Fruit fly (Drosophila melanogaster) S2 (cell line): Measurements from ENCODE around the gene TwdlH.

Experiments used
- CG8478 ChIP-seq: fragments of >200 bp; optimal IDR thresholded peaks from 2 replicates; lab custom pipeline; 2018
- CTCF ChIP-seq, 2 experiments: fragments of >200 bp; optimal IDR thresholded peaks; 2 replicates each; lab custom pipeline; 2018

dm6 chr3R:26639503-26640075 is 6.1 kb downstream of the TwdlH start, which contains the start of gene TwdlD:
- TF ChIP-seq CTCF (optimal IDR thresholded peaks at IDR 0.05; lab: Kevin White, UChicago) (no peak), CG8478 (lab: Kevin White, UChicago) (no peak)
